Fruit fly (Drosophila melanogaster): ENCODE results near the gene mRpL36.

mRpL36 gene

DNA sequence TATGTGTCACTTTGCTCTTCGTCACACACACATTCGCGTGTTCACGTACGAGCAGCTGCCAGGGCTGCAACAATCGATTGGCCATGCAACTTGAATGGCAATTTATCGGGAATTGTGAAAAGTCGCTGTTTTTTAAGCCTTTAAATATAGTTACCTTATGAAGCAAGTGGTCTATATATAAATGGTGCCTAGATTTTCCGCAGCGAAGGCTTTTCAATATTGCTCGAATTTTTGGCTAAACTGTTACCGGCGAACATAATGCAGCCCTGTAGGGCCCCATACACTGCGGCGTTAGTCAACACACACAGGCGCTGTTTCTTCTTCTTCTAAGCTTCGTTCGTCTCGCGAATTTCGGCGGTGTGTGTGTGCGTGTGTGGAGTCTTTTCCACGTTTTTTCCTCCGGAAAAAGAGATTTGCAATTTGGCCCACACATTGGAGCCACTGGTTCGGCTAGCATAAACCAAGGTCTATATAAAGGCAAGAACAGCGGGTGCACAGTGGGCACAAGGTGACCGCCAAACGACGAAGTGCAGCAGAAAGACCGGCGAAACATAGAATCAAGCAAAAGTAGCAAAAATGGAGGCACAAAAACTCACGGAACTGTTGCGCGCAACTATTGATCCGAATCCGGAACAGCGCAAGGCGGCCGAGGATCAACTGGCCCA is 8.9 kb downstream of the mRpL36 start, which contains the start of the genes Arp3 and msk (continued):
- TF ChIP-seq CG1647 (GFP tag; optimal IDR thresholded peaks at IDR 0.05) (peak; percentile 88), wor (GFP tag; IDR thresholded peaks at IDR 0.05) (no peak), Dbx (GFP tag; IDR thresholded peaks at IDR 0.05) (peak; percentile 87), ase (GFP tag; IDR thresholded peaks at IDR 0.05) (peak; percentile 48; the same call in 1 of the 3 replicates), Fer3 (tag; optimal IDR thresholded peaks at IDR 0.05) (peak; percentile 74), vvl (GFP tag; IDR thresholded peaks at IDR 0.05) (peak; percentile 85), gcm2 (GFP tag; optimal IDR thresholded peaks at IDR 0.05) (peak; percentile 60), Dek (tag; optimal IDR thresholded peaks at IDR 0.05) (peak; percentile 64), bcd (GFP tag; optimal IDR thresholded peaks at IDR 0.05) (peak; percentile 87), CG6813 (GFP tag; optimal IDR thresholded peaks at IDR 0.05) (no peak), phol (tag; optimal IDR thresholded peaks at IDR 0.05) (peak; percentile 88), Antp (GFP tag; optimal IDR thresholded peaks at IDR 0.05) (peak; percentile 95), jing (GFP tag; optimal IDR thresholded peaks at IDR 0.05) (no peak), CG17385 (GFP tag; optimal IDR thresholded peaks at IDR 0.05) (peak; percentile 99), h (optimal IDR thresholded peaks at IDR 0.05) (no peak), Stat92E (GFP tag; optimal IDR thresholded peaks at IDR 0.05) (peak in 1 of 3 experiments; percentile 59), CG8765 (GFP tag; IDR thresholded peaks at IDR 0.05) (peak; percentile 47; the same call in 1 of the 2 replicates), CG11504 (tag; optimal IDR thresholded peaks at IDR 0.05) (no peak), CG8089 (GFP tag; optimal IDR thresholded peaks at IDR 0.05) (peak; percentile 79), vfl (GFP tag; optimal IDR thresholded peaks at IDR 0.05) (peak; percentile 83), Hsf (GFP tag; optimal IDR thresholded peaks at IDR 0.05) (peak; percentile 86), br (optimal IDR thresholded peaks at IDR 0.05) (no peak), C15 (GFP tag; IDR thresholded peaks at IDR 0.05) (no peak), CrebB (tag; optimal IDR thresholded peaks at IDR 0.05) (peak; percentile 35), CG6683 (GFP tag; optimal IDR thresholded peaks at IDR 0.05) (peak; percentile 49), Hmr (GFP tag; optimal IDR thresholded peaks at IDR 0.05) (no peak), prd (optimal IDR thresholded peaks at IDR 0.05) (no peak), prd (GFP tag; IDR thresholded peaks at IDR 0.05) (peak; percentile 81), abd-A (tag; optimal IDR thresholded peaks at IDR 0.05) (no peak), CG13894 (tag; optimal IDR thresholded peaks at IDR 0.05) (peak; percentile 97), GATAe (GFP tag; conservative IDR thresholded peaks at IDR 0.05) (peak; percentile 31; the same call in 1 of the 2 replicates), Asciz (GFP tag; optimal IDR thresholded peaks at IDR 0.05) (no peak), CTCF (GFP tag; optimal IDR thresholded peaks at IDR 0.05) (peak; percentile 32), gsb (GFP tag; IDR thresholded peaks at IDR 0.05) (no peak), CG6689 (GFP tag; IDR thresholded peaks at IDR 0.05) (peak; percentile 56), schlank (tag; optimal IDR thresholded peaks at IDR 0.05) (peak; percentile 49), tin (GFP tag; optimal IDR thresholded peaks at IDR 0.05) (peak; percentile 89), CG16815 (GFP tag; optimal IDR thresholded peaks at IDR 0.05) (peak; percentile 74), dan (GFP tag; IDR thresholded peaks at IDR 0.05) (no peak), CG17802 (tag; optimal IDR thresholded peaks at IDR 0.05) (peak; percentile 49), Sox102F (GFP tag; optimal IDR thresholded peaks at IDR 0.05) (no peak), Opbp (GFP tag; IDR thresholded peaks at IDR 0.05; ENCODE audit: partially characterized antibody) (no peak), CG32772 (GFP tag; IDR thresholded peaks at IDR 0.05) (peak; percentile 72), exex (tag; optimal IDR thresholded peaks at IDR 0.05) (peak; percentile 55), CG14710 (tag; optimal IDR thresholded peaks at IDR 0.05) (peak; percentile 91), Ets65A (GFP tag) (peak; percentile 99), trem (tag; optimal IDR thresholded peaks at IDR 0.05) (peak; percentile 83), disco-r (GFP tag; optimal IDR thresholded peaks at IDR 0.05) (peak; percentile 89), nom (GFP tag; optimal IDR thresholded peaks at IDR 0.05) (peak; percentile 48), Doc3 (GFP tag; IDR thresholded peaks at IDR 0.05; ENCODE audit: partially characterized antibody) (peak; percentile 35; the same call in 2 of the 3 replicates), Hr3 (GFP tag; optimal IDR thresholded peaks at IDR 0.05) (peak; percentile 81)

All from whole organism, embryonic.